Fruit fly (Drosophila melanogaster) whole organism, embryonic: ENCODE measurements around the gene mat.
A peak's percentile ranks its signal among the peaks of the same experiment; 100 is the strongest.

Source experiments
- Bgb ChIP-seq: fragments of 200-800 bp; sonication (Bioruptor generic); IDR thresholded peaks from 2 replicates; pipeline ENCODE4 v1.3.6; 2022; ENCODE audit warnings: missing biosample characterization, missing genetic modification characterization; ENCODE audit not compliant: partially characterized antibody
- CG10147 ChIP-seq: fragments of 200-800 bp; sonication (Bioruptor generic); optimal IDR thresholded peaks from 2 replicates; lab custom pipeline; 2019; ENCODE audit warnings: missing biosample characterization, mild to moderate bottlenecking, missing genetic modification characterization, moderate library complexity
- CG12391 ChIP-seq: fragments of 200-800 bp; sonication (Bioruptor generic); optimal IDR thresholded peaks from 3 replicates; lab custom pipeline; 2018; ENCODE audit warnings: missing biosample characterization, mild to moderate bottlenecking, missing genetic modification characterization, moderate library complexity
- CG13424 ChIP-seq: fragments of 200-800 bp; sonication (Bioruptor generic); optimal IDR thresholded peaks from 2 replicates; lab custom pipeline; 2019; ENCODE audit warnings: missing biosample characterization, mild to moderate bottlenecking, missing genetic modification characterization, moderate library complexity
- CG13894 ChIP-seq: fragments of 200-800 bp; sonication (Bioruptor generic); optimal IDR thresholded peaks from 3 replicates; lab custom pipeline; 2018; ENCODE audit warnings: missing biosample characterization, mild to moderate bottlenecking, missing genetic modification characterization, moderate library complexity
- CG14014 ChIP-seq: fragments of 200-800 bp; sonication (Bioruptor generic); IDR thresholded peaks from 2 replicates; pipeline ENCODE4 v1.3.6; 2022; ENCODE audit warnings: missing biosample characterization, missing genetic modification characterization
- CG17385 ChIP-seq: fragments of 200-800 bp; sonication (Bioruptor generic); optimal IDR thresholded peaks from 3 replicates; lab custom pipeline; 2018; ENCODE audit warnings: missing biosample characterization, mild to moderate bottlenecking, missing genetic modification characterization
- CG30403 ChIP-seq: fragments of 200-800 bp; sonication (Bioruptor generic); optimal IDR thresholded peaks from 3 replicates; lab custom pipeline; 2016; ENCODE audit warnings: missing biosample characterization, missing genetic modification characterization
- CG32772 ChIP-seq: fragments of 200-800 bp; sonication (Bioruptor generic); IDR thresholded peaks from 2 replicates; pipeline ENCODE4 v1.3.6; 2022; ENCODE audit warnings: missing biosample characterization, missing genetic modification characterization
- CG33213 ChIP-seq: fragments of 200-800 bp; sonication (Bioruptor generic); optimal IDR thresholded peaks from 3 replicates; lab custom pipeline; 2016; ENCODE audit warnings: missing biosample characterization, missing genetic modification characterization
- CG34224 ChIP-seq: fragments of 200-800 bp; sonication (Bioruptor generic); IDR thresholded peaks from 3 replicates; pipeline ENCODE4 v1.3.6; 2022; ENCODE audit warnings: missing biosample characterization, missing genetic modification characterization; ENCODE audit not compliant: partially characterized antibody
- CG43689 ChIP-seq: fragments of 200-800 bp; sonication (Bioruptor generic); IDR thresholded peaks from 2 replicates; pipeline ENCODE4 v1.3.6; 2022; ENCODE audit warnings: missing biosample characterization, missing genetic modification characterization
- CG4707 ChIP-seq: fragments of 200-800 bp; sonication (Bioruptor generic); optimal IDR thresholded peaks from 2 replicates; lab custom pipeline; 2018; ENCODE audit warnings: missing biosample characterization, mild to moderate bottlenecking, missing genetic modification characterization, moderate library complexity
- CG7556 ChIP-seq: fragments of 200-800 bp; sonication (Bioruptor generic); optimal IDR thresholded peaks from 2 replicates; lab custom pipeline; 2017; ENCODE audit warnings: missing biosample characterization, mild to moderate bottlenecking, missing genetic modification characterization
- CG7987 ChIP-seq: fragments of 200-800 bp; sonication (Bioruptor generic); optimal IDR thresholded peaks from 2 replicates; lab custom pipeline; 2018; ENCODE audit warnings: missing biosample characterization, mild to moderate bottlenecking, missing genetic modification characterization, moderate library complexity
- CkIIα-i1 ChIP-seq: fragments of 200-800 bp; sonication (Bioruptor generic); IDR thresholded peaks from 2 replicates; pipeline ENCODE4 v1.3.6; 2022; ENCODE audit warnings: missing biosample characterization, missing genetic modification characterization
- CrebB ChIP-seq: fragments of 200-800 bp; sonication (Bioruptor generic); optimal IDR thresholded peaks from 3 replicates; lab custom pipeline; 2018; ENCODE audit warnings: missing biosample characterization, mild to moderate bottlenecking, missing genetic modification characterization
- Dbx ChIP-seq: fragments of 200-800 bp; sonication (Bioruptor generic); IDR thresholded peaks from 3 replicates; pipeline ENCODE4 v1.3.6; 2022; ENCODE audit warnings: missing biosample characterization, missing genetic modification characterization
- Deaf1 ChIP-seq: fragments of 200-800 bp; optimal IDR thresholded peaks from 3 replicates; lab custom pipeline; 2019; ENCODE audit warnings: missing biosample characterization, mild to moderate bottlenecking, missing genetic modification characterization, moderate library complexity
- ERR ChIP-seq: fragments of 200-800 bp; sonication (Bioruptor generic); optimal IDR thresholded peaks from 2 replicates; lab custom pipeline; 2016; ENCODE audit warnings: missing biosample characterization, missing genetic modification characterization
- Gsc ChIP-seq: fragments of 200-800 bp; sonication (Bioruptor generic); IDR thresholded peaks from 2 replicates; pipeline ENCODE4 v1.3.6; 2022; ENCODE audit warnings: missing biosample characterization, missing genetic modification characterization
- HLHmδ ChIP-seq: fragments of 200-800 bp; sonication (Bioruptor generic); optimal IDR thresholded peaks from 2 replicates; lab custom pipeline; 2018; ENCODE audit warnings: missing biosample characterization, mild to moderate bottlenecking, missing genetic modification characterization, moderate library complexity
- Med ChIP-seq: fragments of 200-800 bp; sonication (Bioruptor generic); peaks from one replicate; lab custom pipeline; 2016; ENCODE audit warnings: missing biosample characterization, missing genetic modification characterization, mild to moderate bottlenecking, inconsistent platforms, moderate library complexity
- Meics ChIP-seq: fragments of 200-800 bp; sonication (Bioruptor generic); optimal IDR thresholded peaks from 2 replicates; lab custom pipeline; 2017; ENCODE audit warnings: missing biosample characterization, mild to moderate bottlenecking, missing genetic modification characterization
- NC2α ChIP-seq: fragments of 200-800 bp; sonication (Bioruptor generic); optimal IDR thresholded peaks from 2 replicates; lab custom pipeline; 2016; ENCODE audit warnings: missing biosample characterization, missing genetic modification characterization
- NFAT ChIP-seq: fragments of 200-800 bp; sonication (Bioruptor generic); IDR thresholded peaks from 2 replicates; pipeline ENCODE4 v1.3.6; 2022; ENCODE audit warnings: missing biosample characterization, missing genetic modification characterization
- Scr ChIP-seq: fragments of 200-800 bp; sonication (Bioruptor generic); IDR thresholded peaks from 2 replicates; pipeline ENCODE4 v1.3.6; 2022; ENCODE audit warnings: missing biosample characterization, missing genetic modification characterization; ENCODE audit not compliant: partially characterized antibody
- Sin3A ChIP-seq: fragments of >200 bp; optimal IDR thresholded peaks from 2 replicates; lab custom pipeline; 2018
- Xbp1 ChIP-seq: fragments of 200-800 bp; sonication (Bioruptor generic); optimal IDR thresholded peaks from 3 replicates; lab custom pipeline; 2016; ENCODE audit warnings: missing biosample characterization, mild to moderate bottlenecking, missing genetic modification characterization
- ac ChIP-seq: fragments of 200-800 bp; sonication (Bioruptor generic); optimal IDR thresholded peaks from 3 replicates; lab custom pipeline; 2017; ENCODE audit warnings: missing biosample characterization, mild to moderate bottlenecking, missing genetic modification characterization
- al ChIP-seq: fragments of 200-800 bp; sonication (Bioruptor generic); IDR thresholded peaks from 2 replicates; pipeline ENCODE4 v1.3.6; 2022; ENCODE audit warnings: missing biosample characterization, missing genetic modification characterization
- bab2 ChIP-seq: fragments of 200-800 bp; sonication (Bioruptor generic); optimal IDR thresholded peaks from 2 replicates; lab custom pipeline; 2016; ENCODE audit warnings: missing biosample characterization, missing genetic modification characterization
- bowl ChIP-seq: fragments of 200-800 bp; sonication (Bioruptor generic); IDR thresholded peaks from 2 replicates; pipeline ENCODE4 v1.3.6; 2022; ENCODE audit warnings: missing biosample characterization, missing genetic modification characterization
- cad ChIP-seq: fragments of >200 bp; optimal IDR thresholded peaks from 2 replicates; lab custom pipeline; 2017; ENCODE audit warnings: missing biosample characterization, missing genetic modification characterization
- cg ChIP-seq: fragments of 200-800 bp; sonication (Bioruptor generic); optimal IDR thresholded peaks from 3 replicates; lab custom pipeline; 2019; ENCODE audit warnings: missing biosample characterization, mild to moderate bottlenecking, missing genetic modification characterization, moderate library complexity
- da ChIP-seq: fragments of 200-800 bp; sonication (Bioruptor generic); optimal IDR thresholded peaks from 2 replicates; lab custom pipeline; 2016; ENCODE audit warnings: missing biosample characterization, missing genetic modification characterization
- dimm ChIP-seq: fragments of 200-800 bp; sonication (Bioruptor generic); IDR thresholded peaks from 2 replicates; pipeline ENCODE4 v1.3.6; 2022; ENCODE audit warnings: missing biosample characterization, missing genetic modification characterization
- eve ChIP-seq, 2 experiments: fragments of >200 bp; optimal IDR thresholded peaks; 2 replicates each; lab custom pipeline; 2017; ENCODE audit warnings: missing biosample characterization in 2 of 2, missing genetic modification characterization in 2 of 2
- gfzf ChIP-seq: fragments of 200-800 bp; sonication (Bioruptor generic); optimal IDR thresholded peaks from 2 replicates; lab custom pipeline; 2016; ENCODE audit warnings: missing biosample characterization, mild to moderate bottlenecking, missing genetic modification characterization, moderate library complexity
- gt ChIP-seq: fragments of 200-800 bp; sonication (Bioruptor generic); IDR thresholded peaks from 2 replicates; pipeline ENCODE4 v1.3.6; 2022; ENCODE audit warnings: missing biosample characterization, missing genetic modification characterization
- luna ChIP-seq: fragments of 200-800 bp; sonication (Bioruptor generic); optimal IDR thresholded peaks from 2 replicates; lab custom pipeline; 2016; ENCODE audit warnings: missing biosample characterization, missing genetic modification characterization
- mirr ChIP-seq: fragments of 200-800 bp; sonication (Bioruptor generic); optimal IDR thresholded peaks from 3 replicates; lab custom pipeline; 2018; ENCODE audit warnings: missing biosample characterization, mild to moderate bottlenecking, missing genetic modification characterization
- nerfin-1 ChIP-seq: fragments of 200-800 bp; sonication (Bioruptor generic); optimal IDR thresholded peaks from 3 replicates; lab custom pipeline; 2019; ENCODE audit warnings: missing biosample characterization, mild to moderate bottlenecking, missing genetic modification characterization, moderate library complexity
- onecut ChIP-seq: fragments of 200-800 bp; sonication (Bioruptor generic); IDR thresholded peaks from 2 replicates; pipeline ENCODE4 v1.3.6; 2022; ENCODE audit warnings: missing biosample characterization, missing genetic modification characterization
- phol ChIP-seq: fragments of 200-800 bp; sonication (Bioruptor generic); optimal IDR thresholded peaks from 3 replicates; lab custom pipeline; 2018; ENCODE audit warnings: missing biosample characterization, mild to moderate bottlenecking, missing genetic modification characterization, moderate library complexity
- sr ChIP-seq: fragments of 200-800 bp; sonication (Bioruptor generic); IDR thresholded peaks from 3 replicates; pipeline ENCODE4 v1.3.6; 2022; ENCODE audit warnings: missing biosample characterization, missing genetic modification characterization
- toy ChIP-seq: fragments of 200-800 bp; sonication (Bioruptor generic); IDR thresholded peaks from 2 replicates; pipeline ENCODE4 v1.3.6; 2022; ENCODE audit warnings: missing biosample characterization, missing genetic modification characterization
- twi ChIP-seq: fragments of 200-800 bp; optimal IDR thresholded peaks from 2 replicates; lab custom pipeline; 2019; ENCODE audit warnings: missing biosample characterization, mild to moderate bottlenecking, missing genetic modification characterization, moderate library complexity
- tx ChIP-seq: fragments of 200-800 bp; sonication (Bioruptor generic); optimal IDR thresholded peaks from 2 replicates; lab custom pipeline; 2016; ENCODE audit warnings: missing biosample characterization, missing genetic modification characterization
- unpg ChIP-seq: fragments of 200-800 bp; sonication (Bioruptor generic); optimal IDR thresholded peaks from 3 replicates; lab custom pipeline; 2018; ENCODE audit warnings: missing biosample characterization, mild to moderate bottlenecking, missing genetic modification characterization, moderate library complexity
- usp ChIP-seq: fragments of >200 bp; optimal IDR thresholded peaks from 2 replicates; lab custom pipeline; 2017; ENCODE audit warnings: missing biosample characterization, missing genetic modification characterization

The mat gene

dm6 chr3L:872389-872972 is 30.2 kb upstream of the mat start (continued):
- TF ChIP-seq eve (GFP tag; optimal IDR thresholded peaks at IDR 0.05; lab: Kevin White, UChicago), result no peak
- TF ChIP-seq CG12391, result peak; percentile 11
- peak; percentile 20 for TF ChIP-seq gfzf (GFP tag; lab: Kevin White, UChicago)
- TF ChIP-seq Bgb (GFP tag; lab: Robert Waterston, UW), result peak; percentile 71
- TF ChIP-seq onecut (GFP tag; lab: Robert Waterston, UW), result no peak
- no peak for TF ChIP-seq CkIIα-i1
- TF ChIP-seq CrebB (tag; lab: Kevin White, UChicago), result no peak
- no peak for TF ChIP-seq sr (GFP tag; lab: Robert Waterston, UW)
- TF ChIP-seq phol (tag; lab: Kevin White, UChicago), result peak; percentile 57
- peak; percentile 44 for TF ChIP-seq CG13424 (tag; lab: Kevin White, UChicago)
- peak; percentile 38 for TF ChIP-seq bab2
- TF ChIP-seq unpg, result no peak
- TF ChIP-seq tx (GFP tag; lab: Kevin White, UChicago), result peak; percentile 34
- TF ChIP-seq Scr (GFP tag; lab: Robert Waterston, UW), result peak; percentile 85
- TF ChIP-seq Sin3A (lab: Kevin White, UChicago), result peak; percentile 93
- no peak for TF ChIP-seq dimm (GFP tag; lab: Robert Waterston, UW)
- no peak for TF ChIP-seq CG43689 (GFP tag; lab: Robert Waterston, UW)
- peak; percentile 15 for TF ChIP-seq twi (tag; lab: Kevin White, UChicago)
- no peak for TF ChIP-seq bowl
- peak; percentile 70 for TF ChIP-seq CG30403 (GFP tag; lab: Kevin White, UChicago)
- TF ChIP-seq Gsc, result no peak
- peak; percentile 41; the same call in 1 of the 2 replicates for TF ChIP-seq al (GFP tag; lab: Robert Waterston, UW)
- TF ChIP-seq Xbp1 (GFP tag; lab: Kevin White, UChicago), result peak; percentile 47
- no peak for TF ChIP-seq usp (GFP tag; lab: Kevin White, UChicago)
- TF ChIP-seq ac (GFP tag; lab: Kevin White, UChicago), result no peak
- TF ChIP-seq CG7987, result no peak
- 0 out of 2 replicates have a peak, but pooled peaks have one; percentile 16 for TF ChIP-seq NFAT (GFP tag; lab: Robert Waterston, UW)
- peak; percentile 71 for TF ChIP-seq CG34224 (GFP tag; lab: Robert Waterston, UW)
- TF ChIP-seq HLHmδ, result no peak
- TF ChIP-seq Deaf1 (tag; lab: Kevin White, UChicago), result no peak
- TF ChIP-seq ERR (GFP tag; lab: Kevin White, UChicago), result no peak
- no peak for TF ChIP-seq gt (GFP tag; lab: Robert Waterston, UW)
- no peak for TF ChIP-seq CG32772
- peak; percentile 83 for TF ChIP-seq Med
- TF ChIP-seq mirr (GFP tag; lab: Kevin White, UChicago), result no peak
- peak; percentile 39 for TF ChIP-seq CG33213 (GFP tag; lab: Kevin White, UChicago)
- TF ChIP-seq cad (GFP tag; lab: Kevin White, UChicago), result no peak
- no peak for TF ChIP-seq nerfin-1 (tag; lab: Kevin White, UChicago)
- TF ChIP-seq CG7556 (GFP tag; lab: Kevin White, UChicago), result no peak
- TF ChIP-seq CG10147 (GFP tag; lab: Kevin White, UChicago), result peak; percentile 29
- TF ChIP-seq CG13894 (tag; lab: Kevin White, UChicago), result no peak
- no peak for TF ChIP-seq toy (GFP tag; lab: Robert Waterston, UW)
- peak; percentile 31 for TF ChIP-seq CG17385 (GFP tag; lab: Kevin White, UChicago)
- TF ChIP-seq CG4707 (GFP tag; lab: Kevin White, UChicago), result no peak
- peak; percentile 91 for TF ChIP-seq cg (GFP tag; lab: Kevin White, UChicago)
- TF ChIP-seq NC2α, result no peak
- TF ChIP-seq luna, result peak; percentile 63
- peak; percentile 24 for TF ChIP-seq da
- no peak for TF ChIP-seq Meics (GFP tag; lab: Kevin White, UChicago)
- no peak for TF ChIP-seq CG14014 (GFP tag; lab: Robert Waterston, UW)
- TF ChIP-seq Dbx (GFP tag; lab: Robert Waterston, UW), result 0 out of 3 replicates have a peak, but pooled peaks have one; percentile 48
